Fruit fly (Drosophila melanogaster) whole organism, prepupa: Measurements from ENCODE around the gene dpr10.

Source experiments
- CG1621 ChIP-seq: fragments of 200-800 bp; sonication (Bioruptor generic); optimal IDR thresholded peaks from 3 replicates; lab custom pipeline; 2018; ENCODE audit warnings: missing biosample characterization, mild to moderate bottlenecking, missing genetic modification characterization
- CG32006 ChIP-seq: fragments of 200-800 bp; sonication (Bioruptor generic); optimal IDR thresholded peaks from 3 replicates; lab custom pipeline; 2017; ENCODE audit warnings: missing biosample characterization, mild to moderate bottlenecking, missing genetic modification characterization
- CG6276 ChIP-seq: fragments of 200-800 bp; sonication (Bioruptor generic); optimal IDR thresholded peaks from 2 replicates; lab custom pipeline; 2017; ENCODE audit warnings: missing biosample characterization, mild to moderate bottlenecking, missing genetic modification characterization
- CG6854 ChIP-seq: fragments of 200-800 bp; sonication (Bioruptor generic); optimal IDR thresholded peaks from 2 replicates; lab custom pipeline; 2017; ENCODE audit warnings: missing biosample characterization, mild to moderate bottlenecking, missing genetic modification characterization
- Hr39 ChIP-seq: fragments of 200-800 bp; sonication (Bioruptor generic); optimal IDR thresholded peaks from 2 replicates; lab custom pipeline; 2016; ENCODE audit warnings: missing biosample characterization, missing genetic modification characterization
- OdsH ChIP-seq: fragments of 200-800 bp; sonication (Bioruptor generic); optimal IDR thresholded peaks from 3 replicates; lab custom pipeline; 2016; ENCODE audit warnings: missing biosample characterization, missing genetic modification characterization
- fd85E ChIP-seq: fragments of 200-800 bp; sonication (Bioruptor generic); optimal IDR thresholded peaks from 3 replicates; lab custom pipeline; 2016; ENCODE audit warnings: missing biosample characterization, missing genetic modification characterization

dm6 chr3L:10225214-10225729, 39.4 kb upstream of the dpr10 start, which contains the start of gene scramb1:
- no peak for TF ChIP-seq CG32006
- TF ChIP-seq OdsH (GFP tag; lab: Kevin White, UChicago), result no peak
- no peak for TF ChIP-seq CG6854 (GFP tag; lab: Kevin White, UChicago)
- TF ChIP-seq fd85E, result no peak
- TF ChIP-seq CG6276 (GFP tag; lab: Kevin White, UChicago), result no peak
- no peak for TF ChIP-seq Hr39 (GFP tag; lab: Kevin White, UChicago)
- no peak for TF ChIP-seq CG1621 (tag; lab: Kevin White, UChicago)
